Fruit fly (Drosophila melanogaster) whole organism, adult: ENCODE results near the gene CG44422.

Source experiments
- CG11617 ChIP-seq: fragments of 200-800 bp; sonication (Bioruptor generic); optimal IDR thresholded peaks from 2 replicates; lab custom pipeline; 2017; ENCODE audit warnings: mild to moderate bottlenecking, missing biosample characterization, missing genetic modification reagents, missing genetic modification characterization
- CG5204 ChIP-seq: fragments of 200-800 bp; sonication (Bioruptor generic); optimal IDR thresholded peaks from 2 replicates; lab custom pipeline; 2016; ENCODE audit warnings: missing biosample characterization, missing genetic modification characterization
- CG7101 ChIP-seq: fragments of 200-800 bp; sonication (Bioruptor generic); optimal IDR thresholded peaks from 2 replicates; lab custom pipeline; 2018; ENCODE audit warnings: missing biosample characterization, mild to moderate bottlenecking, missing genetic modification characterization, moderate library complexity
- tj ChIP-seq: fragments of 200-800 bp; sonication (Bioruptor generic); optimal IDR thresholded peaks from 3 replicates; lab custom pipeline; 2017; ENCODE audit warnings: missing biosample characterization, mild to moderate bottlenecking, missing genetic modification characterization, moderate library complexity

DNA sequence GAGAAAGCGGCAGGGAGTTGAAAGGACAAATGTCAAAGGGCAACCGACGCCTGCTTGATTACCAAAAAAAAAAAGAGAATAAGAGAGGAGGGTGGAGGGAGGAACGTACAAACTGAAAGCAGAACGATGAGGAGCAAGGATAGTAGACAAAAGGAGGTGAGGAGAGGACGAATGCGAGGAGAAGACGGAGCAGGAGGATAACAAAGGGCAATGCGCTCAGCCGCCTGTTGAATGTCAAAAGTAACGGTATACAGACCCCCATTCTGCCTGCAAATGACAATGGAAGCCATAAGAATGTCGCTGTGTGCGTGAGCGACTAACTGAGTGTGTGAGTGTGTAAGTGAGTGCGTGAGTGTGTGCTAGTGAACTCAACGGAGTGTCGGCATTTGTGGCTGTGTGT lies 17.6 kb downstream of the CG44422 start:
- TF ChIP-seq CG5204 (GFP tag; lab: Kevin White, UChicago) (no peak), tj (no peak), CG11617 (GFP tag; lab: Kevin White, UChicago) (no peak), CG7101 (no peak)
